Fruit fly (Drosophila melanogaster): ENCODE measurements around the gene Uch-L5.

Uch-L5 gene

DNA sequence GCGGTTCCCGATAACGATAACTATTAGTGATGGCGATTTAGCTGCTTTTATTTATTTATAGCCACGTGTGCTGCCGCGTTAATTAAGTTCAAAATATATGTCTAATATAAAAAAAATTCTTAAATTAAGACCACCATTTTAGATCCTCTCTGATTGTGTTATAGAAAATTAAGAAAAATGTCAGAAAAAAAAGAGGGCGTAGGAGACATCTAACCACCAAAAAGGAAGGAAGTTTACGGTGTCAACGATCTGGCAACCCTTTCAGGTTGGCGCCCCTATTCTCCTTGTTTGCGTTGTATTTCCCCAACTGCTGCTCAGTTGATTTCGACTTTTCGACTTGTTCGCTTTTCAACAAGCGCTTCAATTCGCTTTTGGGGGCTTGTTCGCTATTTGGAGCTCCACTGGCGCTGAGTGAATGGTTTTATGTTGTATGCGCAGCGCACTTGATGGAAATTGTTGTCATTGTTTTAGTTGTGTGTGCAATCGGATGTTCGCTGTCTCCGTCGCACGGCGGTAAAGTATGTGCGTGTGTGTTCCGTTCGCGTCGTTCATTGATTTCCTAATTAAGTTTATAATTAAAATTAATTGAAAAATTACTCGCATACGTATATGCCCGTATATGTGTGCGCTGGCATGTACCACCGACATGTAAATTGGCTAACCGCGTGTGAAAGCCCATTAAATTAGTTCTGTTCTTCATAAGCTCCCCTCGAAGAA, 15.8 kb downstream of the Uch-L5 start, which contains the start of the genes CG3434 and CG44838 (continued):
- TF ChIP-seq CG6272 (GFP tag; IDR thresholded peaks at IDR 0.05) (peak; percentile 76; the same call in 1 of the 2 replicates), cad (GFP tag; optimal IDR thresholded peaks at IDR 0.05) (peak; percentile 15), CG9609 (GFP tag; optimal IDR thresholded peaks at IDR 0.05) (peak; percentile 53), scrt (GFP tag; optimal IDR thresholded peaks at IDR 0.05) (peak; percentile 75), CG6175 (GFP tag; IDR thresholded peaks at IDR 0.05) (peak; percentile 44; the same call in 1 of the 3 replicates), p53 (GFP tag; optimal IDR thresholded peaks at IDR 0.05) (peak; percentile 39), CG3065 (GFP tag; optimal IDR thresholded peaks at IDR 0.05) (peak; percentile 51), Deaf1 (tag; optimal IDR thresholded peaks at IDR 0.05) (peak; percentile 58), chinmo (GFP tag; IDR thresholded peaks at IDR 0.05; ENCODE audit: partially characterized antibody) (peak; percentile 77; the same call in 1 of the 4 replicates), CG17802 (tag; optimal IDR thresholded peaks at IDR 0.05) (peak; percentile 58), CG32532 (GFP tag; IDR thresholded peaks at IDR 0.05) (peak; percentile 81), CG11085 (GFP tag; IDR thresholded peaks at IDR 0.05) (peak; percentile 62; the same call in 1 of the 2 replicates), trh (GFP tag; optimal IDR thresholded peaks at IDR 0.05) (peak; percentile 15), luna (GFP tag; optimal IDR thresholded peaks at IDR 0.05) (peak; percentile 28), CG17612 (GFP tag; IDR thresholded peaks at IDR 0.05) (no peak), mld (GFP tag; IDR thresholded peaks at IDR 0.05; ENCODE audit: partially characterized antibody) (no peak), cwo (GFP tag; optimal IDR thresholded peaks at IDR 0.05) (peak; percentile 75), tna (GFP tag; IDR thresholded peaks at IDR 0.05; ENCODE audit: partially characterized antibody) (no peak), jing (GFP tag; optimal IDR thresholded peaks at IDR 0.05) (no peak), da (GFP tag; optimal IDR thresholded peaks at IDR 0.05) (no peak), Mes4 (GFP tag; optimal IDR thresholded peaks at IDR 0.05) (peak; percentile 68), Ada2b (GFP tag; IDR thresholded peaks at IDR 0.05) (peak; percentile 67), CG5180 (GFP tag; optimal IDR thresholded peaks at IDR 0.05) (peak; percentile 87), stc (GFP tag; IDR thresholded peaks at IDR 0.05) (peak; percentile 78), Ets97D (GFP tag; optimal IDR thresholded peaks at IDR 0.05) (peak; percentile 78), Ssrp (tag; optimal IDR thresholded peaks at IDR 0.05) (peak; percentile 75), Hand (GFP tag; optimal IDR thresholded peaks at IDR 0.05) (peak; percentile 66), dysf (GFP tag; IDR thresholded peaks at IDR 0.05) (peak; percentile 76), CG12219 (GFP tag; optimal IDR thresholded peaks at IDR 0.05) (peak; percentile 29), CG11560 (tag; IDR thresholded peaks at IDR 0.05) (no peak; the same call in 2 of the 3 replicates), otp (GFP tag; IDR thresholded peaks at IDR 0.05) (peak; percentile 72; the same call in 2 of the 3 replicates), fd3F (GFP tag; optimal IDR thresholded peaks at IDR 0.05) (peak; percentile 68), CG14441 (GFP tag; IDR thresholded peaks at IDR 0.05) (peak; percentile 76), CG6654 (GFP tag; optimal IDR thresholded peaks at IDR 0.05) (no peak), caup (GFP tag; optimal IDR thresholded peaks at IDR 0.05; ENCODE audit: severe bottlenecking) (peak; percentile 83), Hsf (GFP tag; optimal IDR thresholded peaks at IDR 0.05) (peak; percentile 83), GATAe (GFP tag; conservative IDR thresholded peaks at IDR 0.05) (no peak), CG18764 (GFP tag; optimal IDR thresholded peaks at IDR 0.05) (peak; percentile 74), CG12071 (GFP tag; optimal IDR thresholded peaks at IDR 0.05) (peak; percentile 18), Atf3 (GFP tag; optimal IDR thresholded peaks at IDR 0.05) (peak; percentile 73), gcm2 (GFP tag; optimal IDR thresholded peaks at IDR 0.05) (peak; percentile 77), Optix (GFP tag; IDR thresholded peaks at IDR 0.05) (peak; percentile 59; the same call in 2 of the 3 replicates), Sry-δ (GFP tag; optimal IDR thresholded peaks at IDR 0.05) (peak; percentile 61), Dbx (GFP tag; IDR thresholded peaks at IDR 0.05) (peak; percentile 77; the same call in 2 of the 3 replicates), br (optimal IDR thresholded peaks at IDR 0.05) (no peak), phol (tag; optimal IDR thresholded peaks at IDR 0.05) (peak; percentile 96), ab (GFP tag; optimal IDR thresholded peaks at IDR 0.05) (peak; percentile 77), dimm (GFP tag; IDR thresholded peaks at IDR 0.05) (no peak), fd64A (GFP tag; optimal IDR thresholded peaks at IDR 0.05) (peak; percentile 15), CG3163 (GFP tag; optimal IDR thresholded peaks at IDR 0.05) (peak; percentile 31)
